Worm (Caenorhabditis elegans): ENCODE measurements around the gene T05B9.1.

Gene T05B9.1

DNA sequence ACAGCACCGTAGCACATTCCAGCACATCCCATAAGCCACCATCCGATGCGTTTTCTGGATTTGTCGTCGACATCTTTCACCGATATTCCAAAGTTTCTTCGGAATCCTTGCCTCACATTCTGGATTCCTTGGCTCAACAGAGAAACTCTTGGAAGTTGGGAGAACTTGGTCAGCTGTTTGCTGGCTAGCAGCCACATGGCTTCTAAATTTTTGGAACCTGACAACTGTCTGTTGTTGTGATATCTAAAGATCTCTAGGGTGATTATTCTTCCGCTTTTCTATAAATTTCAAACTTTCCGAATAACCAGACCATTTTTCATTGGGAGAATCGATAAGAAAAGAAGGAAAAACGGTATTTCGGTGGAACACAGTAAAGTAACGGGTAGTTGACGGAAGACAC is 26.2 kb downstream of the T05B9.1 start, which contains the start of gene cox-15:
Gene cox-15, minus strand, starts transcription at position 202 of the 400 bp plus-strand sequence.
- TF ChIP-seq F49E8.2 (tag; optimal IDR thresholded peaks at IDR 0.05; ENCODE audit: borderline replicate concordance), result no peak
- no peak for TF ChIP-seq hmg-1.1 (GFP tag; IDR thresholded peaks at IDR 0.05)
- no peak for TF ChIP-seq unc-130 (GFP tag; optimal IDR thresholded peaks at IDR 0.05)
- no peak for TF ChIP-seq nhr-41 (GFP tag; IDR thresholded peaks at IDR 0.05)
- TF ChIP-seq F44E2.7 (GFP tag; IDR thresholded peaks at IDR 0.05), result no peak
- no peak for TF ChIP-seq ceh-82 (tag; optimal IDR thresholded peaks at IDR 0.05)
- no peak for TF ChIP-seq mxl-3 (GFP tag; optimal IDR thresholded peaks at IDR 0.05)
- TF ChIP-seq set-16 (GFP tag; IDR thresholded peaks at IDR 0.05), result no peak
- no peak for TF ChIP-seq mxl-2 (GFP tag; conservative IDR thresholded peaks at IDR 0.05)
- no peak for TF ChIP-seq mes-2 (tag; optimal IDR thresholded peaks at IDR 0.05; ENCODE audit: poor library complexity, severe bottlenecking)
- TF ChIP-seq daf-19 (GFP tag; conservative IDR thresholded peaks at IDR 0.05), result no peak
- TF ChIP-seq T26A8.4 (GFP tag; IDR thresholded peaks at IDR 0.05), result peak; percentile 34
- TF ChIP-seq hlh-30 (tag; optimal IDR thresholded peaks at IDR 0.05; ENCODE audit: insufficient read depth), result no peak
- TF ChIP-seq snpc-1.2 (GFP tag; IDR thresholded peaks at IDR 0.05), result no peak
- no peak for TF ChIP-seq zfp-3 (GFP tag; conservative IDR thresholded peaks at IDR 0.05)
- TF ChIP-seq dmd-8 (GFP tag; IDR thresholded peaks at IDR 0.05), result peak; percentile 38; the same call in 1 of the 2 replicates
- TF ChIP-seq arid-1 (GFP tag; conservative IDR thresholded peaks at IDR 0.05), result no peak
- TF ChIP-seq zfp-2 (tag; optimal IDR thresholded peaks at IDR 0.05), result no peak
- 0 out of 2 replicates have a peak, but pooled peaks have one; percentile 32 for TF ChIP-seq lin-38 (GFP tag; IDR thresholded peaks at IDR 0.05)
- TF ChIP-seq lsy-2 (tag; optimal IDR thresholded peaks at IDR 0.05), result no peak
- TF ChIP-seq dve-1 (tag; optimal IDR thresholded peaks at IDR 0.05; ENCODE audit: insufficient read depth), result no peak
- no peak for TF ChIP-seq ceh-32 (tag; optimal IDR thresholded peaks at IDR 0.05; ENCODE audit: poor library complexity)
- peak; percentile 64 for TF ChIP-seq ama-1 (optimal IDR thresholded peaks at IDR 0.05)
- TF ChIP-seq ztf-11 (tag; optimal IDR thresholded peaks at IDR 0.05), result no peak
- TF ChIP-seq mdl-1 (tag; optimal IDR thresholded peaks at IDR 0.05), result no peak
- TF ChIP-seq lin-15B (tag; optimal IDR thresholded peaks at IDR 0.05), result no peak
- TF ChIP-seq skn-1 (tag; optimal IDR thresholded peaks at IDR 0.05), result no peak
- no peak for TF ChIP-seq F37D6.2 (tag; optimal IDR thresholded peaks at IDR 0.05)

DNA sequence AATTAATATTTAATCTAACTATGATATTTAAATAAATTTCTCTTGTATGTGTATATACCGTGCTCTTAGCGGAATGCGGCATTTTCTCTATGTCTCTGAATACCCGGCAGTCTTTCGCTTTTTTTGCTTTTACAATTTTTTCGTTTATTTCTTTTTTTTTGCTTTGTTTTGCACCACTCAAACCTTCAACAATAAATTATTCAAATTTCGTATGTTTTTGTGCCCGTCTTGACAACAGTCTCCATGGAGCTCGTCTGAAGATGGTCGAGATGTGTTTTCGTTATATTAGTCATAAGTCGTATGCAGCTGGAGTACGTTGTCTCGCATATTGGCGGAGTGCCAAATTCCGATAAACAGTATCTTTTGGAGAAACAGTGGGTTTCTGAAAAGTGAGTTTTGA is 34.6 kb downstream of the T05B9.1 start, which contains the start of gene T06D8.2:
Gene T06D8.2, plus strand, starts transcription at position 301 of the 400 bp plus-strand sequence.
- no peak for TF ChIP-seq spr-3 (GFP tag; optimal IDR thresholded peaks at IDR 0.05)
- TF ChIP-seq nhr-77 (tag; optimal IDR thresholded peaks at IDR 0.05), result no peak
- no peak for TF ChIP-seq jun-1 (tag; optimal IDR thresholded peaks at IDR 0.05)
- TF ChIP-seq ces-1 (GFP tag; optimal IDR thresholded peaks at IDR 0.05), result no peak
- TF ChIP-seq vab-7 (GFP tag; IDR thresholded peaks at IDR 0.05), result no peak
- TF ChIP-seq ceh-82 (tag; optimal IDR thresholded peaks at IDR 0.05), result no peak
- TF ChIP-seq T20F7.1 (GFP tag; optimal IDR thresholded peaks at IDR 0.05), result no peak
- no peak for TF ChIP-seq F10B5.3 (tag; optimal IDR thresholded peaks at IDR 0.05)
- no peak for TF ChIP-seq Y105C5A.15 (GFP tag; IDR thresholded peaks at IDR 0.05)
- TF ChIP-seq zfp-2 (tag; optimal IDR thresholded peaks at IDR 0.05), result no peak
- TF ChIP-seq nhr-25 (tag; optimal IDR thresholded peaks at IDR 0.05; ENCODE audit: borderline replicate concordance, insufficient read depth), result no peak
- TF ChIP-seq tag-97 (GFP tag; IDR thresholded peaks at IDR 0.05), result no peak
- TF ChIP-seq mdl-1 (tag; optimal IDR thresholded peaks at IDR 0.05), result no peak
- no peak for TF ChIP-seq F49E8.2 (tag; optimal IDR thresholded peaks at IDR 0.05; ENCODE audit: borderline replicate concordance)
- TF ChIP-seq saeg-2 (GFP tag; IDR thresholded peaks at IDR 0.05), result no peak
- TF ChIP-seq egl-27 (tag; optimal IDR thresholded peaks at IDR 0.05), result no peak
- TF ChIP-seq Y75B8A.6 (GFP tag; IDR thresholded peaks at IDR 0.05), result no peak
- no peak for TF ChIP-seq R02D3.7 (tag; optimal IDR thresholded peaks at IDR 0.05)
